Worm (Caenorhabditis elegans) whole organism, late embryonic: ENCODE measurements around the gene B0285.6.

Source experiments
- C08G9.2 ChIP-seq: sonication (generic microtip); optimal IDR thresholded peaks from 2 replicates; lab custom pipeline; 2016; ENCODE audit warnings: mild to moderate bottlenecking, missing genetic modification characterization, moderate library complexity, missing compliant biosample characterization
- C38D4.7 ChIP-seq: fragments of 200-800 bp; sonication (Bioruptor generic); optimal IDR thresholded peaks from 2 replicates; lab custom pipeline; 2018; ENCODE audit warnings: mild to moderate bottlenecking, missing genetic modification characterization, moderate library complexity, missing compliant biosample characterization
- T23F11.4 ChIP-seq: fragments of 200-800 bp; sonication (Bioruptor generic); optimal IDR thresholded peaks from 2 replicates; lab custom pipeline; 2018; ENCODE audit warnings: mild to moderate bottlenecking, missing genetic modification characterization, missing compliant biosample characterization
- Y22D7AL.16 ChIP-seq: sonication (generic microtip); optimal IDR thresholded peaks from 2 replicates; lab custom pipeline; 2016; ENCODE audit warnings: missing genetic modification characterization, missing compliant biosample characterization
- ama-1 ChIP-seq: fragments of 150-350 bp; optimal IDR thresholded peaks from 2 replicates; lab custom pipeline; 2014
- ceh-19 ChIP-seq: fragments of 200-800 bp; sonication (Bioruptor generic); optimal IDR thresholded peaks from 2 replicates; lab custom pipeline; 2018; ENCODE audit warnings: mild to moderate bottlenecking, missing genetic modification characterization, missing compliant biosample characterization
- ceh-2 ChIP-seq: sonication (generic microtip); optimal IDR thresholded peaks from 2 replicates; lab custom pipeline; 2016; ENCODE audit warnings: missing genotype, missing genetic modification characterization, missing compliant biosample characterization
- ceh-22 ChIP-seq: sonication (generic microtip); optimal IDR thresholded peaks from 2 replicates; lab custom pipeline; 2017; ENCODE audit warnings: missing biosample characterization, missing genetic modification characterization
- ceh-31 ChIP-seq: sonication (generic microtip); optimal IDR thresholded peaks from 2 replicates; lab custom pipeline; 2016; ENCODE audit warnings: missing genetic modification characterization, missing compliant biosample characterization
- ceh-34 ChIP-seq: sonication (generic microtip); optimal IDR thresholded peaks from 2 replicates; lab custom pipeline; 2016; ENCODE audit warnings: mild to moderate bottlenecking, missing genetic modification characterization, missing compliant biosample characterization
- ceh-48 ChIP-seq: sonication (generic microtip); optimal IDR thresholded peaks from 2 replicates; lab custom pipeline; 2016; ENCODE audit warnings: missing genetic modification characterization, inconsistent platforms, missing compliant biosample characterization
- ceh-6 ChIP-seq: fragments of 200-800 bp; sonication (Bioruptor generic); optimal IDR thresholded peaks from 2 replicates; lab custom pipeline; 2018; ENCODE audit warnings: mild to moderate bottlenecking, missing genetic modification characterization, missing compliant biosample characterization
- che-1 ChIP-seq: sonication (generic microtip); optimal IDR thresholded peaks from 2 replicates; lab custom pipeline; 2016; ENCODE audit warnings: mild to moderate bottlenecking, missing genetic modification characterization, missing compliant biosample characterization
- dmd-4 ChIP-seq: sonication (generic microtip); optimal IDR thresholded peaks from 2 replicates; lab custom pipeline; 2016; ENCODE audit warnings: borderline replicate concordance, missing genetic modification characterization, missing compliant biosample characterization
- elt-2 ChIP-seq: sonication (generic microtip); optimal IDR thresholded peaks from 2 replicates; lab custom pipeline; 2016; ENCODE audit warnings: missing genetic modification reagents, missing genetic modification characterization, missing compliant biosample characterization
- elt-4 ChIP-seq: sonication (generic microtip); optimal IDR thresholded peaks from 2 replicates; lab custom pipeline; 2016; ENCODE audit warnings: missing genetic modification characterization, missing compliant biosample characterization
- eyg-1 ChIP-seq: sonication (generic microtip); optimal IDR thresholded peaks from 2 replicates; lab custom pipeline; 2016; ENCODE audit warnings: missing genotype, missing genetic modification characterization, missing compliant biosample characterization
- fax-1 ChIP-seq: sonication (generic microtip); optimal IDR thresholded peaks from 2 replicates; lab custom pipeline; 2016; ENCODE audit warnings: missing genotype, missing genetic modification characterization, missing compliant biosample characterization
- fkh-6 ChIP-seq: sonication (generic microtip); optimal IDR thresholded peaks from 2 replicates; lab custom pipeline; 2016; ENCODE audit warnings: missing genetic modification characterization, missing compliant biosample characterization
- gmeb-2 ChIP-seq: sonication (generic microtip); optimal IDR thresholded peaks from 2 replicates; lab custom pipeline; 2016; ENCODE audit warnings: missing genetic modification characterization, inconsistent platforms, missing compliant biosample characterization
- hlh-15 ChIP-seq: sonication (generic microtip); optimal IDR thresholded peaks from 2 replicates; lab custom pipeline; 2016; ENCODE audit warnings: missing genetic modification characterization, missing compliant biosample characterization
- hlh-30 ChIP-seq: sonication (generic microtip); optimal IDR thresholded peaks from 2 replicates; lab custom pipeline; 2017; ENCODE audit warnings: antibody characterized with exemption, missing genetic modification characterization, missing compliant biosample characterization; ENCODE audit not compliant: insufficient read depth
- lim-6 ChIP-seq: sonication (generic microtip); optimal IDR thresholded peaks from 2 replicates; lab custom pipeline; 2016; ENCODE audit warnings: missing genetic modification characterization, missing compliant biosample characterization
- lin-11 ChIP-seq: fragments of 200-800 bp; sonication (Bioruptor generic); optimal IDR thresholded peaks from 2 replicates; lab custom pipeline; 2018; ENCODE audit warnings: mild to moderate bottlenecking, missing genetic modification characterization, missing compliant biosample characterization
- madf-2 ChIP-seq: sonication (generic microtip); optimal IDR thresholded peaks from 2 replicates; lab custom pipeline; 2017; ENCODE audit warnings: missing genetic modification characterization, missing compliant biosample characterization
- mec-3 ChIP-seq: sonication (generic microtip); optimal IDR thresholded peaks from 2 replicates; lab custom pipeline; 2016; ENCODE audit warnings: borderline replicate concordance, missing genetic modification characterization, missing compliant biosample characterization
- nfya-1 ChIP-seq: sonication (generic microtip); optimal IDR thresholded peaks from 2 replicates; lab custom pipeline; 2017; ENCODE audit warnings: missing genetic modification characterization, mild to moderate bottlenecking, missing compliant biosample characterization, antibody characterized with exemption, moderate library complexity
- nhr-232 ChIP-seq: sonication (generic microtip); optimal IDR thresholded peaks from 2 replicates; lab custom pipeline; 2016; ENCODE audit warnings: missing genetic modification characterization, missing compliant biosample characterization
- odd-2 ChIP-seq: sonication (generic microtip); optimal IDR thresholded peaks from 2 replicates; lab custom pipeline; 2017; ENCODE audit warnings: antibody characterized with exemption, mild to moderate bottlenecking, missing genetic modification characterization, missing compliant biosample characterization
- pag-3 ChIP-seq: sonication (generic microtip); optimal IDR thresholded peaks from 2 replicates; lab custom pipeline; 2016; ENCODE audit warnings: missing compliant biosample characterization, missing genetic modification characterization, borderline replicate concordance
- pha-4 ChIP-seq: fragments of 150-350 bp; optimal IDR thresholded peaks from 2 replicates; lab custom pipeline; 2018; ENCODE audit warnings: missing biosample characterization, missing genetic modification reagents, missing genetic modification characterization
- pqm-1 ChIP-seq: sonication (generic microtip); optimal IDR thresholded peaks from 2 replicates; lab custom pipeline; 2016; ENCODE audit warnings: missing genetic modification characterization, missing compliant biosample characterization
- rnt-1 ChIP-seq: sonication (generic microtip); optimal IDR thresholded peaks from 2 replicates; lab custom pipeline; 2016; ENCODE audit warnings: missing genetic modification characterization, missing compliant biosample characterization
- sdc-2 ChIP-seq: sonication (generic microtip); optimal IDR thresholded peaks from 2 replicates; lab custom pipeline; 2016; ENCODE audit warnings: missing genotype, missing genetic modification characterization, missing compliant biosample characterization
- sox-2 ChIP-seq: fragments of 200-800 bp; sonication (Bioruptor generic); IDR thresholded peaks from 2 replicates; pipeline ENCODE4 v1.3.6; 2022; ENCODE audit warnings: missing genetic modification reagents, missing genetic modification characterization, missing compliant biosample characterization
- sox-4 ChIP-seq: sonication (generic microtip); optimal IDR thresholded peaks from 2 replicates; lab custom pipeline; 2017; ENCODE audit warnings: mild to moderate bottlenecking, missing genetic modification characterization, inconsistent platforms, missing compliant biosample characterization
- tbx-7 ChIP-seq: sonication (generic microtip); optimal IDR thresholded peaks from 2 replicates; lab custom pipeline; 2016; ENCODE audit warnings: missing genotype, missing genetic modification characterization, missing compliant biosample characterization
- unc-3 ChIP-seq, 2 experiments: fragments of 200-800 bp in 1 of 2; sonication (Bioruptor generic) in 1 of 2; sonication (generic microtip) in 1 of 2; conservative IDR thresholded peaks in 1 of 2; optimal IDR thresholded peaks in 1 of 2; 2 replicates each; pipeline versions ENCODE4 v1.3.6 to Lab custom; 2016 to 2022; ENCODE audit warnings: missing compliant biosample characterization in 2 of 2, missing genetic modification characterization in 2 of 2, missing genetic modification reagents in 1 of 2
- unc-42 ChIP-seq: sonication (generic microtip); optimal IDR thresholded peaks from 2 replicates; lab custom pipeline; 2016; ENCODE audit warnings: missing genotype, missing genetic modification characterization, missing compliant biosample characterization
- unc-55 ChIP-seq: sonication (generic microtip); optimal IDR thresholded peaks from 2 replicates; lab custom pipeline; 2017; ENCODE audit warnings: missing biosample characterization, missing genetic modification reagents, missing genetic modification characterization
- ztf-16 ChIP-seq: sonication (generic microtip); optimal IDR thresholded peaks from 2 replicates; lab custom pipeline; 2017; ENCODE audit warnings: missing genetic modification characterization, missing compliant biosample characterization

B0285.6 gene

ce11 chrIII:4379717-4380116 lies 29.8 kb downstream of the B0285.6 start, which contains the start of gene B0284.3:
B0284.3 (minus strand) TSS chrIII:4379817.
- TF ChIP-seq unc-55 (no peak), hlh-15 (tag; lab: Kevin White, UChicago) (no peak), unc-3 (GFP tag; conservative IDR thresholded peaks at IDR 0.05; lab: Robert Waterston, UW) (no peak), unc-3 (tag; optimal IDR thresholded peaks at IDR 0.05; lab: Kevin White, UChicago) (no peak), nhr-232 (tag; lab: Kevin White, UChicago) (no peak), elt-2 (no peak), pag-3 (no peak), Y22D7AL.16 (tag; lab: Kevin White, UChicago) (no peak), pqm-1 (tag; lab: Kevin White, UChicago) (no peak), rnt-1 (tag; lab: Kevin White, UChicago) (no peak), che-1 (tag; lab: Kevin White, UChicago) (no peak), ceh-31 (tag; lab: Kevin White, UChicago) (no peak), tbx-7 (tag; lab: Kevin White, UChicago) (no peak), madf-2 (no peak), ceh-2 (tag; lab: Kevin White, UChicago) (no peak), unc-42 (tag; lab: Kevin White, UChicago) (no peak), lim-6 (tag; lab: Kevin White, UChicago) (no peak), ceh-48 (tag; lab: Kevin White, UChicago) (no peak)

ce11 chrIII:4380835-4381234 lies 30.9 kb downstream of the B0285.6 start:
- peak; percentile 60 for TF ChIP-seq ceh-31 (tag; lab: Kevin White, UChicago)
- TF ChIP-seq sox-2 (GFP tag; lab: Robert Waterston, UW), result peak; percentile 24
- peak; percentile 60 for TF ChIP-seq unc-42 (tag; lab: Kevin White, UChicago)
- peak; percentile 31 for TF ChIP-seq nfya-1 (tag; lab: Kevin White, UChicago)
- no peak for TF ChIP-seq ceh-22 (tag; lab: Kevin White, UChicago)
- TF ChIP-seq, all 69 proteins: peak for 4

ce11 chrIII:4381343-4381742 lies 31.4 kb downstream of the B0285.6 start, which contains the start of gene pals-27:
pals-27 (plus strand) TSS chrIII:4381643.
- TF ChIP-seq hlh-30 (tag; lab: Kevin White, UChicago), result no peak
- no peak for TF ChIP-seq dmd-4 (tag; lab: Kevin White, UChicago)
- no peak for TF ChIP-seq fax-1 (tag; lab: Kevin White, UChicago)
- no peak for TF ChIP-seq sdc-2 (tag; lab: Kevin White, UChicago)
- no peak for TF ChIP-seq pha-4 (tag; lab: Kevin White, UChicago)
- TF ChIP-seq pqm-1 (tag; lab: Kevin White, UChicago), result no peak
- TF ChIP-seq sox-4 (tag; lab: Kevin White, UChicago), result no peak
- no peak for TF ChIP-seq ceh-19 (GFP tag; lab: Kevin White, UChicago)
- no peak for TF ChIP-seq tbx-7 (tag; lab: Kevin White, UChicago)
- no peak for TF ChIP-seq mec-3 (tag; lab: Kevin White, UChicago)
- no peak for TF ChIP-seq eyg-1 (tag; lab: Kevin White, UChicago)
- TF ChIP-seq unc-55, result no peak
- TF ChIP-seq ceh-2 (tag; lab: Kevin White, UChicago), result no peak
- no peak for TF ChIP-seq ztf-16

ce11 chrIII:4382118-4382517 lies 32.2 kb downstream of the B0285.6 start:
- no peak for TF ChIP-seq elt-4 (tag; lab: Kevin White, UChicago)
- peak; percentile 76 for TF ChIP-seq nfya-1 (tag; lab: Kevin White, UChicago)
- TF ChIP-seq ceh-48 (tag; lab: Kevin White, UChicago), result no peak
- no peak for TF ChIP-seq unc-55
- TF ChIP-seq tbx-7 (tag; lab: Kevin White, UChicago), result no peak

ce11 chrIII:4384487-4384886 lies 34.6 kb downstream of the B0285.6 start, which contains the start of gene pals-28:
pals-28 (plus strand) TSS chrIII:4384787.
- no peak for TF ChIP-seq T23F11.4 (GFP tag; lab: Kevin White, UChicago)
- no peak for TF ChIP-seq C08G9.2 (tag; lab: Kevin White, UChicago)
- no peak for TF ChIP-seq ceh-34 (tag; lab: Kevin White, UChicago)
- no peak for TF ChIP-seq hlh-30 (tag; lab: Kevin White, UChicago)
- no peak for TF ChIP-seq fkh-6 (tag; lab: Kevin White, UChicago)
- no peak for TF ChIP-seq C38D4.7 (GFP tag; lab: Kevin White, UChicago)
- no peak for TF ChIP-seq nhr-232 (tag; lab: Kevin White, UChicago)
- no peak for TF ChIP-seq ceh-48 (tag; lab: Kevin White, UChicago)
- TF ChIP-seq elt-2, result no peak
- TF ChIP-seq tbx-7 (tag; lab: Kevin White, UChicago), result no peak
- TF ChIP-seq odd-2 (tag; lab: Kevin White, UChicago), result no peak
- no peak for TF ChIP-seq ama-1 (lab: Kevin White, UChicago)
- TF ChIP-seq sox-4 (tag; lab: Kevin White, UChicago), result no peak
- no peak for TF ChIP-seq ztf-16
- TF ChIP-seq lin-11 (tag; lab: Kevin White, UChicago), result no peak
- no peak for TF ChIP-seq gmeb-2 (tag; lab: Kevin White, UChicago)
- no peak for TF ChIP-seq eyg-1 (tag; lab: Kevin White, UChicago)
- TF ChIP-seq ceh-6 (GFP tag; lab: Kevin White, UChicago), result no peak
